Fruit fly (Drosophila melanogaster): ENCODE data around the gene CG5653.
A peak's percentile ranks its signal among the peaks of the same experiment; 100 is the strongest.

The CG5653 gene

dm6 chr3L:8950955-8951354 is 15.2 kb downstream of the CG5653 start (continued):
- TF ChIP-seq knrl (GFP tag; IDR thresholded peaks at IDR 0.05; ENCODE audit: partially characterized antibody), result no peak
- no peak for TF ChIP-seq CG9609 (GFP tag; optimal IDR thresholded peaks at IDR 0.05)
- peak; percentile 23; the same call in 1 of the 2 replicates for TF ChIP-seq esg (GFP tag; conservative IDR thresholded peaks at IDR 0.05)
- no peak for TF ChIP-seq CG14860 (GFP tag; IDR thresholded peaks at IDR 0.05; ENCODE audit: partially characterized antibody)
- no peak for TF ChIP-seq seq (GFP tag; IDR thresholded peaks at IDR 0.05)
- TF ChIP-seq zfh2 (GFP tag; optimal IDR thresholded peaks at IDR 0.05), result no peak
- TF ChIP-seq jigr1 (GFP tag; IDR thresholded peaks at IDR 0.05), result no peak
- TF ChIP-seq CG15601 (tag; optimal IDR thresholded peaks at IDR 0.05), result peak; percentile 53
- no peak for TF ChIP-seq Lpt (GFP tag; optimal IDR thresholded peaks at IDR 0.05)
- no peak for TF ChIP-seq CG11085 (GFP tag; IDR thresholded peaks at IDR 0.05)
- TF ChIP-seq CG7271 (tag; optimal IDR thresholded peaks at IDR 0.05), result no peak
- no peak for TF ChIP-seq lbe (GFP tag; optimal IDR thresholded peaks at IDR 0.05)
- peak; percentile 38; the same call in 1 of the 3 replicates for TF ChIP-seq tgo (GFP tag; IDR thresholded peaks at IDR 0.05)
- no peak for TF ChIP-seq CHES-1-like (GFP tag; optimal IDR thresholded peaks at IDR 0.05)
- TF ChIP-seq CG30403 (GFP tag; optimal IDR thresholded peaks at IDR 0.05), result peak; percentile 26
- TF ChIP-seq Spps (tag; optimal IDR thresholded peaks at IDR 0.05), result no peak
- no peak for TF ChIP-seq Adf1 (GFP tag; IDR thresholded peaks at IDR 0.05)
- no peak for TF ChIP-seq onecut (GFP tag; IDR thresholded peaks at IDR 0.05)
- TF ChIP-seq crc (GFP tag; optimal IDR thresholded peaks at IDR 0.05), result no peak
- TF ChIP-seq inv (GFP tag; IDR thresholded peaks at IDR 0.05; ENCODE audit: partially characterized antibody), result no peak
- TF ChIP-seq Deaf1 (tag; optimal IDR thresholded peaks at IDR 0.05), result no peak
- no peak for TF ChIP-seq fu2 (GFP tag; optimal IDR thresholded peaks at IDR 0.05)
- TF ChIP-seq CG7357 (GFP tag; IDR thresholded peaks at IDR 0.05), result no peak
- TF ChIP-seq Ssrp (tag; optimal IDR thresholded peaks at IDR 0.05), result peak; percentile 67
- peak; percentile 20 for TF ChIP-seq dmrt11E (tag; optimal IDR thresholded peaks at IDR 0.05)
- TF ChIP-seq Lim3 (GFP tag; IDR thresholded peaks at IDR 0.05), result no peak
- TF ChIP-seq al (GFP tag; IDR thresholded peaks at IDR 0.05), result no peak
- no peak for TF ChIP-seq CG11696 (GFP tag; IDR thresholded peaks at IDR 0.05)
- no peak for TF ChIP-seq Trl (optimal IDR thresholded peaks at IDR 0.05)
- no peak for TF ChIP-seq Trl (GFP tag; optimal IDR thresholded peaks at IDR 0.05)
- no peak for TF ChIP-seq Dll (GFP tag; IDR thresholded peaks at IDR 0.05; ENCODE audit: partially characterized antibody)
- peak; percentile 42 for TF ChIP-seq trem (tag; optimal IDR thresholded peaks at IDR 0.05)
- TF ChIP-seq ash1 (GFP tag; optimal IDR thresholded peaks at IDR 0.05), result no peak
- no peak for TF ChIP-seq CG14050 (GFP tag; IDR thresholded peaks at IDR 0.05)
- TF ChIP-seq Sox100B (GFP tag; optimal IDR thresholded peaks at IDR 0.05), result peak; percentile 72
- TF ChIP-seq HLH54F (GFP tag; optimal IDR thresholded peaks at IDR 0.05), result no peak
- TF ChIP-seq CG15479 (GFP tag; optimal IDR thresholded peaks at IDR 0.05), result no peak
- no peak for TF ChIP-seq ase (GFP tag; IDR thresholded peaks at IDR 0.05)
- TF ChIP-seq Neu2 (GFP tag; optimal IDR thresholded peaks at IDR 0.05; ENCODE audit: borderline replicate concordance), result no peak
- no peak for TF ChIP-seq CG3847 (GFP tag; IDR thresholded peaks at IDR 0.05)
- TF ChIP-seq zf30C (GFP tag; optimal IDR thresholded peaks at IDR 0.05), result peak; percentile 13
- TF ChIP-seq cad (GFP tag; optimal IDR thresholded peaks at IDR 0.05), result no peak
- no peak for TF ChIP-seq z (GFP tag; IDR thresholded peaks at IDR 0.05)
- TF ChIP-seq CG8924 (tag; optimal IDR thresholded peaks at IDR 0.05), result peak; percentile 73
- no peak for TF ChIP-seq ken (GFP tag; IDR thresholded peaks at IDR 0.05)
- TF ChIP-seq nerfin-1 (tag; optimal IDR thresholded peaks at IDR 0.05), result peak; percentile 46
- TF ChIP-seq CG12942 (GFP tag; optimal IDR thresholded peaks at IDR 0.05), result peak; percentile 10
- TF ChIP-seq BEAF-32 (GFP tag; optimal IDR thresholded peaks at IDR 0.05), result no peak
- TF ChIP-seq slbo (GFP tag; IDR thresholded peaks at IDR 0.05), result peak; percentile 43
- no peak for TF ChIP-seq fd102C (GFP tag; optimal IDR thresholded peaks at IDR 0.05)
- TF ChIP-seq Mrtf (GFP tag; IDR thresholded peaks at IDR 0.05), result no peak
- no peak for TF ChIP-seq gro (GFP tag; optimal IDR thresholded peaks at IDR 0.05)
- TF ChIP-seq Blimp-1 (GFP tag; optimal IDR thresholded peaks at IDR 0.05), result peak; percentile 69
